Fruit fly (Drosophila melanogaster) S2 (cell line): ENCODE results near the gene CG2694.

Source experiments
- CG8478 ChIP-seq: fragments of >200 bp; optimal IDR thresholded peaks from 2 replicates; lab custom pipeline; 2018
- CTCF ChIP-seq, 2 experiments: fragments of >200 bp; optimal IDR thresholded peaks; 2 replicates each; lab custom pipeline; 2018

Gene CG2694

DNA sequence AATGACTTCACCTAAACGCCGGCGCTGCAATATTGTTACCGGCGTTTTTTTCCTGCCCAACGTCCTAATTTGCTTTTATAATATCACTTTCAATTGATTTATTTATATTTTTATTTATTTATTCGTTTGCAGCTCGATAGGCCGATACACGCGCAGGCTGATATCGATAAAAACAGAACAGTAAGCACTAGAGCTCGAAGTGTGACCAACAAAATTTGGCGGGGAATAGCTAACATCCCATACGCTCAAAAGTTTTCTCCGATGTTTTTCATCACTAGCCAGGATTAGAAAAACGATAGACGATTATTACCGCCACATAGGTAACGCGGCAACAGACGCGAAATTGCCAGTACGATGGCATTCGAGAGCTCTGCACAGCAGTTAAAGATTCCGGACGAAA lies at the start of gene CG2694, which contains the start of gene CG2685:
Gene CG2694 (plus strand): TSS at position 304 of the 400 bp plus-strand sequence.
Gene CG2685 (minus strand): TSS at position 185 of the 400 bp plus-strand sequence.
- TF ChIP-seq CG8478 = no peak
- no peak for TF ChIP-seq CTCF (optimal IDR thresholded peaks at IDR 0.05; lab: Kevin White, UChicago)

dm6 chrX:2677024-2677589 lies 36.8 kb upstream of the CG2694 start:
- TF ChIP-seq CTCF (optimal IDR thresholded peaks at IDR 0.05; lab: Kevin White, UChicago) (no peak), CG8478 (no peak)

DNA sequence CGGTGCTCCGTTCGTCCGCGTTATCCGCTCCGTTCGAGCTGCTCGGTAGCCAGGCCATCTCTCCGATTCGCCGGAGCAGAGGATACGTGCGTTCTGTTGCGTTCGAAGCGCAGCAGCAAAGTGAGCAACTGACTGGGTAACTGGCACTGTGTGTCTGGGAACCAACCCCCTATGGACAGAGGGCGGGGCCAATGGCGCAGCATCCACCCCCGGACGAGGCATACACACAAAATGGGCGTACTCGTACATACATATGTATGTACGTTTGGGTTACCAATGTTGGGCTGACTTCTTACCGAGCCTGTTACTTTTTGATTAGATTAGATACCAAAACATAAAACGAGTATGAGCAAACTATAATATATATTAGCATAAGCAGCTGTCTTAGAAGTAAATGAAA lies 32.3 kb upstream of the CG2694 start, which contains the start of gene HLH3B:
Gene HLH3B (minus strand): TSS at position 123 of the 400 bp plus-strand sequence.
- TF ChIP-seq CG8478 = no peak
- no peak for TF ChIP-seq CTCF (optimal IDR thresholded peaks at IDR 0.05; lab: Kevin White, UChicago)

DNA sequence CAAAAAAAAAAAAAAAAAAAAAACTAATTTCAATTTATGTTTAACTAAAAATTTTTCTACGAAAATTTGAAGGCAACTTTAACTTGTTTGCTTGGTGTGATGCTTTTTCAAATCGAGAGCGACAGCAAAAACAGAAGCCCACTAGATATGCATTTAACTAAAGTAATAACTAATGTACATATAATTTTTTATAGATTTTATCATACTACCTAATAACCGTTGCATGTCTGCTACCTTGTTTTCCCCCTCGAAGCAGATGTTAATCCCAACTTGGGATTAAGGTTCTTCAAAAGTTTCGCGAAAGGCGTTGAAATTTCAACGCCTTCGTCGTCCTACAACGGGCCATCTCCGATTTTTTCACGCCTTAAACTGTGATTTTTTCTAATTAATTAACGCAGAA lies 31.0 kb upstream of the CG2694 start, which contains the start of gene CG2652:
Gene CG2652 (minus strand): TSS at position 101 of the 400 bp plus-strand sequence.
- TF ChIP-seq CTCF (optimal IDR thresholded peaks at IDR 0.05; lab: Kevin White, UChicago) (no peak), CG8478 (no peak)

- TF ChIP-seq CG8478 = no peak
- TF ChIP-seq CTCF (optimal IDR thresholded peaks at IDR 0.05; lab: Kevin White, UChicago) = no peak
Measured at dm6 chrX:2683926-2684325, 30.0 kb upstream of the CG2694 start.

DNA sequence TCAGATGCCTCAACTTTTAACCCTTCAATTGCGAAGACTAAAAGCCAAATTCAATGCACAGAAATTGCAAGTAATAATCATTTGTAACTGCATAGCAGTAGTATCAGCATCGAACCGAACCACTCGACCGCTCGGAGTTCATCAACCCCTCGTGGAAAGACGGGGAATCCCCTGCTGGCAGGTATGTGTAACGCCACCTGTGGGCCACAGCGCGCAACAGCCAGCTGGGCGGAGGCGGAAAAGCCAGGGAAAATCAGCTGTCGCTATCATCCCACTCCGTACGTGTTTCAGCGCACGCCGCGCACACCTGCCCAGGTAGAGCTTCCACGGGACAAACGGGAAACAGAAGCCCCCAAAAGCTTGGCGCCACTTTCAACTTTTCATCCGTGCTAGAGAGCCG lies 29.4 kb upstream of the CG2694 start:
- no peak for TF ChIP-seq CG8478
- TF ChIP-seq CTCF (optimal IDR thresholded peaks at IDR 0.05; lab: Kevin White, UChicago) = peak; percentile 78 to 86

- TF ChIP-seq CTCF (optimal IDR thresholded peaks at IDR 0.05; lab: Kevin White, UChicago) (no peak), CG8478 (no peak)
Measured at dm6 chrX:2685022-2685421, 28.9 kb upstream of the CG2694 start.

dm6 chrX:2685580-2685979 lies 28.3 kb upstream of the CG2694 start, which contains the start of gene per:
per (plus strand) TSS chrX:2685580.
- TF ChIP-seq CTCF (optimal IDR thresholded peaks at IDR 0.05; lab: Kevin White, UChicago) (no peak), CG8478 (no peak)

dm6 chrX:2686930-2687329 lies 26.9 kb upstream of the CG2694 start:
- no peak for TF ChIP-seq CTCF (optimal IDR thresholded peaks at IDR 0.05; lab: Kevin White, UChicago)
- no peak for TF ChIP-seq CG8478

DNA sequence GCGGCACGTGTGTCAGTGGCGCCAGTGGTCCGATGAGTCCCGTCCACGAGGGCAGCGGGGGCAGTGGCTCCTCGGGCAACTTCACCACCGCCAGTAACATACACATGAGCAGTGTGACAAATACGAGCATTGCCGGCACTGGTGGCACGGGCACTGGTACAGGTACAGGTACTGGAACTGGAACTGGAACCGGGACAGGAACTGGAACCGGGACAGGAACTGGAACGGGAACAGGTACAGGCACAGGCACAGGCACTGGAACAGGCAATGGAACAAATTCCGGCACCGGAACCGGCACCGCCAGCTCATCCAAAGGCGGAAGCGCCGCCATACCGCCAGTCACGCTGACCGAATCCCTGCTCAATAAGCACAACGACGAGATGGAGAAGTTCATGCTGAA lies 23.5 kb upstream of the CG2694 start:
- TF ChIP-seq CG8478 (no peak), CTCF (optimal IDR thresholded peaks at IDR 0.05; lab: Kevin White, UChicago) (no peak)

- TF ChIP-seq CG8478 = no peak
Measured at dm6 chrX:2693786-2694185, 20.1 kb upstream of the CG2694 start, which contains the start of gene dyw. dyw (minus strand) TSS chrX:2693886.

- no peak for TF ChIP-seq CTCF (optimal IDR thresholded peaks at IDR 0.05; lab: Kevin White, UChicago)
- TF ChIP-seq CG8478 = no peak
Measured at dm6 chrX:2698064-2698894, 15.6 kb upstream of the CG2694 start, which contains the start of the genes Spg7 and Lint-O. Spg7 (minus strand) TSS chrX:2698211. Lint-O (plus strand) TSS chrX:2698701.

dm6 chrX:2703693-2704092 lies 10.2 kb upstream of the CG2694 start, which contains the start of gene Ugalt:
Ugalt (minus strand) TSS chrX:2703852.
- no peak for TF ChIP-seq CG8478
- TF ChIP-seq CTCF (optimal IDR thresholded peaks at IDR 0.05; lab: Kevin White, UChicago) = no peak

DNA sequence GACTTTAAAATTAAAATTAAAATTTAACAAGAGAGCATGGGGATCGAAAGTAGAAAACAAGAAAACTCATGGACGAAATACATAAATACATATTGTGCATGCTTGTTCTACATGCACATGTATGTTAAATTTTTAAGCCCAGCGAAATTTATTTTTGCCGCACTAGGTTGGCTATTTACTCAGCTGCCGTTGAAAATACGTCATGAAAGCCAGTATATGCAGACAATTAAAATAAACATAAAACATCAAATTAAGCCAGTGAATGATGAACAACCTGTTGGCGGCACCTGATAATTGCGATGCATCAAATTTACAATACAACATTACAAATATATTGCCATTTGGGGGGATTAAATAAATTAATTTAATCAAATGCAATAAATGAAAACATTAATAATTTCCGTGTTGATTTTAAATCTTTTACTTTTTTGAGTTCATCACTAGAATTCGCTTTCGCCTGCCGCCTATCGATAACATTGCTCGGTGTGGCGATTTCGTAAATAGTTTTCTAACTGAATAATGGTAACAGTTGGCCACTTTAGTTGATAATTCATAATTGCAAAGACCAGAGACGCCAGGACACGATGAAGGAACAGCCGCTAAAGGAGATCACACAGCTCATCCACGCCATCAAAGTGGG lies 9.6 kb upstream of the CG2694 start, which contains the start of gene eIF2Bbeta:
Gene eIF2Bbeta (plus strand): TSS at position 438 of the 640 bp plus-strand sequence.
- TF ChIP-seq CTCF (optimal IDR thresholded peaks at IDR 0.05; lab: Kevin White, UChicago) (no peak), CG8478 (no peak)

DNA sequence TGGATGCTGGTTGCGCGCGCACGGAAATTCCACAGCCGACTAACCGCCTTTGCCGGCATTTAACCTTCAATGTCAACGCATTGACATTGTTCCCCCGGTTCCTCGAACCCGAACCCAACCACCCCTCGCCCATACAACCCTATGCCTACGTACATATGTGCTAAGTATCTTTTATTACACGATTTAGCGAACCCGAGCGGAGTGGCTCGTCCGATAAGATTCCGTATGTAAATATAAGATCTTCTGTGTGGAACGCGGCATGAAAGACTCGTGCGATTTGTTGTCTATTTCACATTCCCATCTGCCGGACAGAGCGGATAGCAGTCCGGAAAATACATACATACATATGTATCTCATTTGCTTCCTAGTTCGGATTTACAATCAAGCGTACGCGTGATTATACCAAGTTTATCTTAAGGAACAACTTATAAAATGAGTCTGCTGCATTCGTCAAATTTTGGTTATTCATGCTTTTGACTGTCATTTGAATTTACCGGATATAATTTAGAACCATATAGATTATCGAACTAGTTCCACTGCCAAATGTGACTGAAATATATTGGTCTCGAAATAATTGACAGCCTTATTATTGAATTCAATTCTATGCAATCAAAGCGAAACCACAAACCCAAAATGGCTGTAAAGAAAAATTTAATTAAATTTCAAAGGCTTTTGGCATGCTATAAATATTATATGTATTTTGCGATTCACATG lies 6.3 kb upstream of the CG2694 start, which contains the start of gene CG2680:
Gene CG2680 (minus strand): TSS at position 51 of the 714 bp plus-strand sequence.
- TF ChIP-seq CTCF (optimal IDR thresholded peaks at IDR 0.05; lab: Kevin White, UChicago) (no peak), CG8478 (no peak)
